Fruit fly (Drosophila melanogaster): Measurements from ENCODE around the gene TfIIA-S-2.
A peak's percentile ranks its signal among the peaks of the same experiment; 100 is the strongest.

- TF ChIP-seq CG8478 (optimal IDR thresholded peaks at IDR 0.05) (no peak), CTCF (optimal IDR thresholded peaks at IDR 0.05) (peak in 1 of 2 experiments; percentile 28)
These were observed 19.0 kb upstream of the TfIIA-S-2 start, which contains the start of the genes Cdc45 and Rpp21 for dm6 chrX:1030478-1030877.

Data from S2 (cell line).